Worm (Caenorhabditis elegans): ENCODE results near the gene ZK673.5.
"Not testable (repeated sequence)": the region's sequence is repeated elsewhere in the genome, so short reads cannot be mapped to it uniquely, and the experiment has no call there.

The ZK673.5 gene

DNA sequence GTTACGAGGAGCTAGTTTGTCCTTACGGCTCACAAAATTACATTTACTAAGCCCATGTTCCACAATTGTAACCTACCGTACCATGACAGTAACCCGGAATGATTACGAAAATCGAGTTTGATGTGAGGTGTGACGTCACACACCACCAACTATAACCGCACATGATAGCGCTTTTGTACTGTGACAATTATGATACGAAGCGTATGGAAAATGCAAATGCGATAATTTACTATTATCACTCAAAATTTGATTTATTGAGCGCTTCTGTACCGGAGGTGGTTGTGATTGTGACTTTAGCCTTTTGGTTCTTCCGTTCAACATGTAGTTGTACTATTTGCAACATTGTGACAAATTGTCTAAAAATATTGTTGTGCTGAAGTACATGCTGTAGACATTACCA is 24.3 kb downstream of the ZK673.5 start:
- TF ChIP-seq Y22D7AL.16 (tag; optimal IDR thresholded peaks at IDR 0.05) = no peak
- no peak for TF ChIP-seq ceh-45 (GFP tag; IDR thresholded peaks at IDR 0.05)
- TF ChIP-seq ceh-14 (tag; optimal IDR thresholded peaks at IDR 0.05) = no peak
- no peak for TF ChIP-seq nhr-232 (tag; optimal IDR thresholded peaks at IDR 0.05)
- TF ChIP-seq nfya-1 (tag; optimal IDR thresholded peaks at IDR 0.05) = no peak
- TF ChIP-seq syd-9 (tag; optimal IDR thresholded peaks at IDR 0.05) = no peak
- no peak for TF ChIP-seq tbx-7 (tag; optimal IDR thresholded peaks at IDR 0.05)
- no peak for TF ChIP-seq C38D4.7 (GFP tag; optimal IDR thresholded peaks at IDR 0.05)
- no peak for TF ChIP-seq sox-2 (GFP tag; IDR thresholded peaks at IDR 0.05)
- TF ChIP-seq F13H6.1 (tag; optimal IDR thresholded peaks at IDR 0.05) = no peak
- no peak for TF ChIP-seq npax-4 (tag; optimal IDR thresholded peaks at IDR 0.05)
- no peak for TF ChIP-seq unc-55 (GFP tag; optimal IDR thresholded peaks at IDR 0.05)

DNA sequence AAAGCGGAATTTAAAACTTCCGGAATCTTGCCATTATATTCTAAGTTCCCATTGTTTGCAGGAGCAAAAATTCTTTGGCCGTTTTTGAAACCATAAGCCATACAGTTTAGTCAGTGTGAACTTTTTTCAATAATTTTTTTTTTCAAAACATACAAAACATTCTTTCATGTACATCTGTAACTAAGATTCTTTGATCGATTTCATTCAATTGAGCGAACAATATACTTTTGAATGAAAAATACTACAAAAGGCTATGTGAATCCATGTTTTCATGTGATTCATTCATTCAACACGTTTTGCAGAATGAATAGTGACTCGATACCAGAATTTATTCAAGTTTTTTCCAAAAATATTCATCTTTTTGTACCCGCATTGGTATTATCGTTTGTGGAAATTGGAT is 25.4 kb downstream of the ZK673.5 start, which contains the start of gene ZK666.15:
TSS of gene ZK666.15 (plus strand) at position 301 of the 400 bp plus-strand sequence.
- no peak for TF ChIP-seq ceh-48 (tag; optimal IDR thresholded peaks at IDR 0.05)
- TF ChIP-seq K02D7.2 (tag; optimal IDR thresholded peaks at IDR 0.05) = no peak
- no peak for TF ChIP-seq ama-1 (optimal IDR thresholded peaks at IDR 0.05)
- TF ChIP-seq Y22D7AL.16 (tag; optimal IDR thresholded peaks at IDR 0.05) = no peak
- TF ChIP-seq ceh-22 (tag; optimal IDR thresholded peaks at IDR 0.05) = no peak
- no peak for TF ChIP-seq ceh-24 (tag; optimal IDR thresholded peaks at IDR 0.05)
- no peak for TF ChIP-seq madf-2 (tag; optimal IDR thresholded peaks at IDR 0.05)
- TF ChIP-seq rnt-1 (tag; optimal IDR thresholded peaks at IDR 0.05) = no peak
- TF ChIP-seq sox-4 (tag; optimal IDR thresholded peaks at IDR 0.05) = no peak
- no peak for TF ChIP-seq unc-86 (tag; optimal IDR thresholded peaks at IDR 0.05)
- TF ChIP-seq pha-2 (tag; optimal IDR thresholded peaks at IDR 0.05) = no peak
- TF ChIP-seq nhr-11 (tag; optimal IDR thresholded peaks at IDR 0.05) = no peak

- TF ChIP-seq npax-4 (tag; optimal IDR thresholded peaks at IDR 0.05) = no peak
- no peak for TF ChIP-seq zip-5 (tag; optimal IDR thresholded peaks at IDR 0.05)
These were observed 29.0 kb downstream of the ZK673.5 start, which contains the start of gene clec-61 for ce11 chrII:10490329-10490728. Gene clec-61 (minus strand): TSS chrII:10490537.

ce11 chrII:10493034-10493433 is 31.7 kb downstream of the ZK673.5 start, which contains the start of gene ZK666.8:
Gene ZK666.8 (minus strand): TSS chrII:10493134.
- not testable (repeated sequence) for TF ChIP-seq ceh-24, odd-2, pqm-1 (tag; optimal IDR thresholded peaks at IDR 0.05)

- TF ChIP-seq T23F11.4 (GFP tag; optimal IDR thresholded peaks at IDR 0.05) = no peak
- TF ChIP-seq lim-6 (tag; optimal IDR thresholded peaks at IDR 0.05) = no peak
- TF ChIP-seq ceh-45 (GFP tag; IDR thresholded peaks at IDR 0.05) = no peak
- no peak for TF ChIP-seq C08G9.2 (tag; optimal IDR thresholded peaks at IDR 0.05)
These were observed 33.2 kb downstream of the ZK673.5 start, which contains the start of gene ZK666.14 for ce11 chrII:10494467-10494866. Gene ZK666.14 (plus strand): TSS chrII:10494767.

- no peak for TF ChIP-seq gmeb-2 (tag; optimal IDR thresholded peaks at IDR 0.05)
- no peak for TF ChIP-seq pat-9 (tag; optimal IDR thresholded peaks at IDR 0.05)
- no peak for TF ChIP-seq ahr-1 (tag; optimal IDR thresholded peaks at IDR 0.05)
- TF ChIP-seq ceh-24 (tag; optimal IDR thresholded peaks at IDR 0.05) = no peak
These were observed 34.6 kb downstream of the ZK673.5 start, which contains the start of gene ZK666.12 for ce11 chrII:10495912-10496311. Gene ZK666.12 (plus strand): TSS chrII:10496212.

DNA sequence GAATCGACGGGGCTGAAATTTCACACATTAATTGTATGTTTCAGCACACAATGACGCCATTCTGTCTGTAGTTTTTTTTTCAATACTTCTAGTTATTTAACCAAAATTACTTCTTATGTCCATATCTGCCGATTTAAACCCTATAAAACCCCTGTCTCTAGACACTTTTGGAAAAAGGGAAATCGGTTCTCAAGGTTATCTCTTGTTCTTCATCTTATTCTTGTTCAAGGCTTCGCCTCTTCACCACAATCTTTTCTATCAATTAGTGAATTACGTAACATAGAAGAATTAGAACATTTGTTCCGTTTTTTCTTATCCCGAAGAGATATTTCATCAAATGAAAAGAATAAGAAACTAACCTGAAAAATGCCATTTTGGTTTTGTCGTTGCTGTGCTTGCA is 39.4 kb downstream of the ZK673.5 start:
- no peak for TF ChIP-seq npax-4 (tag; optimal IDR thresholded peaks at IDR 0.05)
- no peak for TF ChIP-seq tbx-2 (tag; optimal IDR thresholded peaks at IDR 0.05)
- TF ChIP-seq pax-1 (tag; optimal IDR thresholded peaks at IDR 0.05) = no peak
- TF ChIP-seq eyg-1 (tag; optimal IDR thresholded peaks at IDR 0.05) = no peak
- no peak for TF ChIP-seq fkh-10 (GFP tag; optimal IDR thresholded peaks at IDR 0.05)
